Worm (Caenorhabditis elegans) whole organism, early embryonic: ENCODE measurements around the gene nhr-93.

Source experiments
- F13C5.2 ChIP-seq: sonication (generic microtip); optimal IDR thresholded peaks from 2 replicates; lab custom pipeline; 2017; ENCODE audit warnings: mild to moderate bottlenecking, missing genetic modification characterization, inconsistent platforms, missing compliant biosample characterization
- ama-1 ChIP-seq: fragments of 150-350 bp; optimal IDR thresholded peaks from 2 replicates; lab custom pipeline; 2014
- ceh-13 ChIP-seq: fragments of 200-800 bp; sonication (Bioruptor generic); optimal IDR thresholded peaks from 2 replicates; lab custom pipeline; 2018; ENCODE audit warnings: mild to moderate bottlenecking, missing genetic modification characterization, missing compliant biosample characterization
- ceh-36 ChIP-seq: sonication (generic microtip); optimal IDR thresholded peaks from 2 replicates; lab custom pipeline; 2016; ENCODE audit warnings: missing genetic modification characterization, inconsistent platforms, missing compliant biosample characterization
- flt-1 ChIP-seq: fragments of 200-800 bp; sonication (Bioruptor generic); IDR thresholded peaks from 2 replicates; pipeline ENCODE4 v1.3.6; 2022; ENCODE audit warnings: missing genetic modification characterization, missing compliant biosample characterization
- hmg-4 ChIP-seq: fragments of 200-800 bp; sonication (Bioruptor generic); optimal IDR thresholded peaks from 2 replicates; lab custom pipeline; 2018; ENCODE audit warnings: mild to moderate bottlenecking, missing genetic modification characterization, missing compliant biosample characterization
- hnd-1 ChIP-seq: sonication (generic microtip); optimal IDR thresholded peaks from 2 replicates; lab custom pipeline; 2016; ENCODE audit warnings: missing genetic modification characterization, missing compliant biosample characterization
- scrt-1 ChIP-seq: fragments of 200-800 bp; sonication (Bioruptor generic); IDR thresholded peaks from 2 replicates; pipeline ENCODE4 v1.3.6; 2022; ENCODE audit warnings: missing genetic modification characterization, missing compliant biosample characterization
- sea-1 ChIP-seq: fragments of 200-800 bp; sonication (Bioruptor generic); conservative IDR thresholded peaks from 2 replicates; pipeline ENCODE4 v1.3.6; 2022; ENCODE audit warnings: missing genetic modification characterization, missing compliant biosample characterization
- tbx-11 ChIP-seq: fragments of 200-800 bp; sonication (Bioruptor generic); IDR thresholded peaks from 2 replicates; pipeline ENCODE4 v1.3.6; 2022; ENCODE audit warnings: missing genetic modification characterization, missing compliant biosample characterization
- tbx-37 ChIP-seq: fragments of 200-800 bp; sonication (Bioruptor generic); conservative IDR thresholded peaks from 2 replicates; pipeline ENCODE4 v1.3.6; 2022; ENCODE audit warnings: missing genetic modification reagents, missing genetic modification characterization, missing compliant biosample characterization
- tra-4 ChIP-seq: sonication (generic microtip); optimal IDR thresholded peaks from 2 replicates; lab custom pipeline; 2017; ENCODE audit warnings: missing genetic modification characterization, missing compliant biosample characterization

DNA sequence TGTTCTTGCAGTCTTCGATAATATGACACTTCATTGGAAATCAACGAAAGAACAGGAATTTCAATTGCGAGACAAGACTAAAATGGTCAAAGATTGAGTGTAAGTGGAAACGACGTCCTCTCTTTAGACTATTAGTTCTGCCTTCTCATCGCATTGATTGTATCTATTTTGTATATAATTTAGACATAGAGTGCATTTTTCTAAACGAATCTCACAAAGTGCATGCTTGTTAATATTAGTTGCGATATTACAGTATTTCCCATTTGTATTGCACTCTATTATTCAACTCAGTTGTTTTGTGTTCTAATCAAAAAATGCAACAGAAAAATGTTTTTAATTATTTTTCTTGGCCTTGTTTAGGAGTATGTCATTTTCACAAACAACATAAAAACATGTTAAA, at the start of gene nhr-93:
- no peak for TF ChIP-seq hmg-4 (GFP tag; lab: Kevin White, UChicago)
- no peak for TF ChIP-seq ceh-36 (tag; lab: Kevin White, UChicago)
- TF ChIP-seq ama-1 (lab: Kevin White, UChicago) = no peak
- TF ChIP-seq tbx-37 (GFP tag; lab: Robert Waterston, UW) = no peak
- no peak for TF ChIP-seq sea-1 (GFP tag; lab: Robert Waterston, UW)
- TF ChIP-seq hnd-1 = no peak
- no peak for TF ChIP-seq scrt-1 (GFP tag; lab: Robert Waterston, UW)
- no peak for TF ChIP-seq flt-1 (GFP tag; lab: Robert Waterston, UW)
- no peak for TF ChIP-seq tbx-11 (GFP tag; lab: Robert Waterston, UW)
- no peak for TF ChIP-seq F13C5.2
- no peak for TF ChIP-seq tra-4
- no peak for TF ChIP-seq ceh-13 (GFP tag; lab: Kevin White, UChicago)
